Fruit fly (Drosophila melanogaster) whole organism, embryonic: ENCODE data around the gene bab2.

Experiments used
- C15 ChIP-seq: fragments of 200-800 bp; sonication (Bioruptor generic); IDR thresholded peaks from 3 replicates; pipeline ENCODE4 v1.3.6; 2022; ENCODE audit warnings: missing biosample characterization, missing genetic modification characterization
- CG11560 ChIP-seq: fragments of 200-800 bp; sonication (Bioruptor generic); IDR thresholded peaks from 3 replicates; pipeline ENCODE4 v1.3.6; 2022; ENCODE audit warnings: missing biosample characterization, missing genetic modification characterization
- CG11723 ChIP-seq: fragments of 200-800 bp; sonication (Bioruptor generic); optimal IDR thresholded peaks from 2 replicates; lab custom pipeline; 2017; ENCODE audit warnings: missing biosample characterization, mild to moderate bottlenecking, missing genetic modification characterization
- CG13287 ChIP-seq: fragments of 200-800 bp; sonication (Bioruptor generic); IDR thresholded peaks from 2 replicates; pipeline ENCODE4 v1.3.6; 2022; ENCODE audit warnings: missing biosample characterization, missing genetic modification characterization; ENCODE audit not compliant: partially characterized antibody
- CG14441 ChIP-seq: fragments of 200-800 bp; sonication (Bioruptor generic); IDR thresholded peaks from 2 replicates; pipeline ENCODE4 v1.3.6; 2022; ENCODE audit warnings: missing biosample characterization, missing genetic modification characterization
- CG14965 ChIP-seq: fragments of 200-800 bp; sonication (Bioruptor generic); optimal IDR thresholded peaks from 2 replicates; lab custom pipeline; 2016; ENCODE audit warnings: missing biosample characterization, missing genetic modification characterization, borderline replicate concordance
- CG15601 ChIP-seq: fragments of 200-800 bp; sonication (Bioruptor generic); optimal IDR thresholded peaks from 3 replicates; lab custom pipeline; 2019; ENCODE audit warnings: missing biosample characterization, mild to moderate bottlenecking, missing genetic modification characterization, moderate library complexity
- CG17912 ChIP-seq: fragments of 200-800 bp; sonication (Bioruptor generic); optimal IDR thresholded peaks from 2 replicates; lab custom pipeline; 2018; ENCODE audit warnings: missing biosample characterization, mild to moderate bottlenecking, missing genetic modification characterization
- CG3065 ChIP-seq: fragments of 200-800 bp; sonication (Bioruptor generic); optimal IDR thresholded peaks from 2 replicates; lab custom pipeline; 2016; ENCODE audit warnings: missing biosample characterization, missing genetic modification characterization
- CG32772 ChIP-seq: fragments of 200-800 bp; sonication (Bioruptor generic); IDR thresholded peaks from 2 replicates; pipeline ENCODE4 v1.3.6; 2022; ENCODE audit warnings: missing biosample characterization, missing genetic modification characterization
- CG33213 ChIP-seq: fragments of 200-800 bp; sonication (Bioruptor generic); optimal IDR thresholded peaks from 3 replicates; lab custom pipeline; 2016; ENCODE audit warnings: missing biosample characterization, missing genetic modification characterization
- CG34376 ChIP-seq: fragments of 200-800 bp; sonication (Bioruptor generic); optimal IDR thresholded peaks from 2 replicates; lab custom pipeline; 2018; ENCODE audit warnings: missing biosample characterization, mild to moderate bottlenecking, missing genetic modification characterization
- CG4360 ChIP-seq: fragments of 200-800 bp; sonication (Bioruptor generic); IDR thresholded peaks from 2 replicates; pipeline ENCODE4 v1.3.6; 2022; ENCODE audit warnings: missing biosample characterization, missing genetic modification characterization
- CG43689 ChIP-seq: fragments of 200-800 bp; sonication (Bioruptor generic); IDR thresholded peaks from 2 replicates; pipeline ENCODE4 v1.3.6; 2022; ENCODE audit warnings: missing biosample characterization, missing genetic modification characterization
- CG4730 ChIP-seq: fragments of 200-800 bp; sonication (Bioruptor generic); IDR thresholded peaks from 2 replicates; pipeline ENCODE4 v1.3.6; 2022; ENCODE audit warnings: missing biosample characterization, missing genetic modification characterization
- CG6791 ChIP-seq: fragments of 200-800 bp; sonication (Bioruptor generic); IDR thresholded peaks from 3 replicates; pipeline ENCODE4 v1.3.6; 2022; ENCODE audit warnings: missing biosample characterization, missing genetic modification characterization; ENCODE audit not compliant: partially characterized antibody
- CG6854 ChIP-seq: fragments of 200-800 bp; sonication (Bioruptor generic); optimal IDR thresholded peaks from 3 replicates; lab custom pipeline; 2017; ENCODE audit warnings: missing biosample characterization, mild to moderate bottlenecking, missing genetic modification characterization
- CG7786 ChIP-seq: fragments of 200-800 bp; sonication (Bioruptor generic); optimal IDR thresholded peaks from 2 replicates; lab custom pipeline; 2016; ENCODE audit warnings: missing biosample characterization, missing genetic modification characterization
- CG9932 ChIP-seq: fragments of 200-800 bp; sonication (Bioruptor generic); IDR thresholded peaks from 2 replicates; pipeline ENCODE4 v1.3.6; 2022; ENCODE audit warnings: missing biosample characterization, missing genetic modification characterization
- Deaf1 ChIP-seq: fragments of 200-800 bp; optimal IDR thresholded peaks from 3 replicates; lab custom pipeline; 2019; ENCODE audit warnings: missing biosample characterization, mild to moderate bottlenecking, missing genetic modification characterization, moderate library complexity
- Dip2 ChIP-seq: fragments of 200-800 bp; sonication (Bioruptor generic); IDR thresholded peaks from 2 replicates; pipeline ENCODE4 v1.3.6; 2022; ENCODE audit warnings: missing biosample characterization, missing genetic modification characterization
- Dp ChIP-seq: fragments of 200-800 bp; sonication (Bioruptor generic); optimal IDR thresholded peaks from 2 replicates; lab custom pipeline; 2018; ENCODE audit warnings: missing biosample characterization, mild to moderate bottlenecking, missing genetic modification characterization, moderate library complexity
- Eip74EF ChIP-seq, 2 experiments: fragments of 200-800 bp in 1 of 2; fragments of >200 bp in 1 of 2; sonication (Bioruptor generic) in 1 of 2; optimal IDR thresholded peaks; 2 replicates each; lab custom pipeline; 2017 to 2019; ENCODE audit warnings: missing biosample characterization in 2 of 2, missing genetic modification characterization in 2 of 2, mild to moderate bottlenecking in 1 of 2, moderate library complexity in 1 of 2
- Ets65A ChIP-seq: fragments of 200-800 bp; sonication (Bioruptor generic); peaks from one replicate; lab custom pipeline; 2016; ENCODE audit warnings: missing biosample characterization, missing genetic modification characterization
- H2.0 ChIP-seq: fragments of 200-800 bp; sonication (Bioruptor generic); IDR thresholded peaks from 2 replicates; pipeline ENCODE4 v1.3.6; 2022; ENCODE audit warnings: missing biosample characterization, missing genetic modification characterization
- HLH4C ChIP-seq: fragments of 200-800 bp; sonication (Bioruptor generic); IDR thresholded peaks from 3 replicates; pipeline ENCODE4 v1.3.6; 2022; ENCODE audit warnings: missing biosample characterization, missing genetic modification characterization; ENCODE audit not compliant: partially characterized antibody
- Hsf ChIP-seq: fragments of 200-800 bp; sonication (Bioruptor generic); optimal IDR thresholded peaks from 3 replicates; lab custom pipeline; 2016; ENCODE audit warnings: missing biosample characterization, missing genetic modification characterization
- Mrtf ChIP-seq: fragments of 200-800 bp; sonication (Bioruptor generic); IDR thresholded peaks from 3 replicates; pipeline ENCODE4 v1.3.6; 2022; ENCODE audit warnings: missing biosample characterization, missing genetic modification characterization
- NC2β ChIP-seq: fragments of 200-800 bp; sonication (Bioruptor generic); optimal IDR thresholded peaks from 2 replicates; lab custom pipeline; 2016; ENCODE audit warnings: missing biosample characterization, missing genetic modification characterization
- NK7.1 ChIP-seq: fragments of 200-800 bp; sonication (Bioruptor generic); optimal IDR thresholded peaks from 3 replicates; lab custom pipeline; 2016; ENCODE audit warnings: missing biosample characterization, missing genetic modification characterization
- Sox100B ChIP-seq: fragments of 200-800 bp; sonication (Bioruptor generic); optimal IDR thresholded peaks from 3 replicates; lab custom pipeline; 2018; ENCODE audit warnings: missing biosample characterization, mild to moderate bottlenecking, missing genetic modification characterization
- bbx ChIP-seq: fragments of 200-800 bp; sonication (Bioruptor generic); IDR thresholded peaks from 2 replicates; pipeline ENCODE4 v1.3.6; 2022; ENCODE audit warnings: missing biosample characterization, missing genetic modification characterization; ENCODE audit not compliant: partially characterized antibody
- caup ChIP-seq: fragments of 200-800 bp; sonication (Bioruptor generic); optimal IDR thresholded peaks from 3 replicates; lab custom pipeline; 2017; ENCODE audit warnings: missing biosample characterization, mild to moderate bottlenecking, missing genetic modification characterization, moderate library complexity; ENCODE audit not compliant: severe bottlenecking
- cg ChIP-seq: fragments of 200-800 bp; sonication (Bioruptor generic); optimal IDR thresholded peaks from 3 replicates; lab custom pipeline; 2019; ENCODE audit warnings: missing biosample characterization, mild to moderate bottlenecking, missing genetic modification characterization, moderate library complexity
- ems ChIP-seq: fragments of 200-800 bp; sonication (Bioruptor generic); optimal IDR thresholded peaks from 3 replicates; lab custom pipeline; 2016; ENCODE audit warnings: missing biosample characterization, missing genetic modification characterization
- eyg ChIP-seq: fragments of 200-800 bp; sonication (Bioruptor generic); optimal IDR thresholded peaks from 3 replicates; lab custom pipeline; 2016; ENCODE audit warnings: missing biosample characterization, missing genetic modification characterization
- fd3F ChIP-seq: fragments of 200-800 bp; sonication (Bioruptor generic); optimal IDR thresholded peaks from 2 replicates; lab custom pipeline; 2018; ENCODE audit warnings: missing biosample characterization, mild to moderate bottlenecking, missing genetic modification characterization, moderate library complexity
- grau ChIP-seq: fragments of 200-800 bp; optimal IDR thresholded peaks from 3 replicates; lab custom pipeline; 2019; ENCODE audit warnings: missing biosample characterization, mild to moderate bottlenecking, missing genetic modification characterization, moderate library complexity
- gro ChIP-seq: fragments of 200-800 bp; sonication (Bioruptor generic); optimal IDR thresholded peaks from 2 replicates; lab custom pipeline; 2016; ENCODE audit warnings: missing biosample characterization, missing genetic modification characterization
- gsb-n ChIP-seq: fragments of 200-800 bp; sonication (Bioruptor generic); optimal IDR thresholded peaks from 3 replicates; lab custom pipeline; 2018; ENCODE audit warnings: missing biosample characterization, mild to moderate bottlenecking, missing genetic modification characterization
- lbe ChIP-seq: fragments of 200-800 bp; sonication (Bioruptor generic); optimal IDR thresholded peaks from 2 replicates; lab custom pipeline; 2016; ENCODE audit warnings: missing biosample characterization, mild to moderate bottlenecking, missing genetic modification characterization
- nom ChIP-seq: fragments of 200-800 bp; sonication (Bioruptor generic); optimal IDR thresholded peaks from 2 replicates; lab custom pipeline; 2017; ENCODE audit warnings: missing biosample characterization, missing genetic modification characterization, mild to moderate bottlenecking, moderate library complexity, missing genetic modification reagents
- odd ChIP-seq: fragments of 200-800 bp; sonication (Bioruptor generic); optimal IDR thresholded peaks from 2 replicates; lab custom pipeline; 2017; ENCODE audit warnings: missing biosample characterization, mild to moderate bottlenecking, missing genetic modification characterization
- prd ChIP-seq, 3 experiments: fragments of >200 bp in 2 of 3; fragments of 200-800 bp in 1 of 3; sonication (Bioruptor generic) in 1 of 3; optimal IDR thresholded peaks in 2 of 3; IDR thresholded peaks in 1 of 3; 2 replicates in 2 of 3; 3 replicates in 1 of 3; pipeline versions ENCODE4 v1.3.6 to Lab custom; 2017 to 2022; ENCODE audit warnings: missing biosample characterization in 1 of 3, missing genetic modification characterization in 1 of 3
- pros ChIP-seq: fragments of 200-800 bp; sonication (Bioruptor generic); optimal IDR thresholded peaks from 3 replicates; lab custom pipeline; 2019; ENCODE audit warnings: missing biosample characterization, mild to moderate bottlenecking, missing genetic modification characterization, moderate library complexity
- psq ChIP-seq: fragments of 200-800 bp; sonication (Bioruptor generic); optimal IDR thresholded peaks from 2 replicates; lab custom pipeline; 2017; ENCODE audit warnings: missing biosample characterization, missing genetic modification characterization
- sd ChIP-seq: fragments of 200-800 bp; sonication (Bioruptor generic); optimal IDR thresholded peaks from 3 replicates; lab custom pipeline; 2018; ENCODE audit warnings: missing biosample characterization, mild to moderate bottlenecking, missing genetic modification characterization, moderate library complexity
- sim ChIP-seq: fragments of 200-800 bp; sonication (Bioruptor generic); IDR thresholded peaks from 2 replicates; pipeline ENCODE4 v1.3.6; 2022; ENCODE audit warnings: missing biosample characterization, missing genetic modification characterization
- toy ChIP-seq: fragments of 200-800 bp; sonication (Bioruptor generic); IDR thresholded peaks from 2 replicates; pipeline ENCODE4 v1.3.6; 2022; ENCODE audit warnings: missing biosample characterization, missing genetic modification characterization
- vfl ChIP-seq: fragments of 200-800 bp; sonication (Bioruptor generic); optimal IDR thresholded peaks from 2 replicates; lab custom pipeline; 2016; ENCODE audit warnings: missing biosample characterization, missing genetic modification characterization

The bab2 gene

DNA sequence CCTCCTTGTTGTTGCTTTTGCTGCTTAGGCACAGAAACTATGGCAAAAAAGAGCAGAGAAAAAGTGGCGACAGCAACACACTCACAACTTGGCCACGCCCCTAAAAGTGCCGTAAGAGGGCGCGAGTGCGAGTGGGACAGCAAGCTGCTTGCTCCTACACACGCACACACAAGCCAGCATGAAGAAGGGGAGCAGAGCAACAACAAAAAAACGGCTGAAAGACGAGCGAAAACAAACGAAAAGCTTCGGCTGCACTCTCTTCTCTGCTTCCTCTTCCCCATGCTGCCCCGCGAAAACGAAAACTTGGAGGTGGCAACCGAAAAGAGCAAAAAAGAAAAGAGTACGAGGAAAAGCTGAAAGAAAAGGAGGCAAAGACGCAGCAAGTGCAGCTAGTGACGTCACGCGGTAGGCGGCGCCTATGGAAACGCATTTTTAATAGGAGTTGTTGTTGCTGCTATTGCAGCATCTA is 1.1 kb upstream of the bab2 start (continued):
- TF ChIP-seq gsb-n (tag; lab: Kevin White, UChicago) (no peak), caup (GFP tag; lab: Kevin White, UChicago) (no peak), pros (GFP tag; lab: Kevin White, UChicago) (peak; percentile 39), CG33213 (no peak), toy (GFP tag; lab: Robert Waterston, UW) (no peak), ems (GFP tag; lab: Kevin White, UChicago) (no peak), odd (no peak), eyg (no peak), CG17912 (GFP tag; lab: Kevin White, UChicago) (no peak), HLH4C (GFP tag; lab: Robert Waterston, UW) (no peak), NC2β (GFP tag; lab: Kevin White, UChicago) (no peak), Sox100B (GFP tag; lab: Kevin White, UChicago) (no peak), CG34376 (GFP tag; lab: Kevin White, UChicago) (no peak), C15 (no peak), CG14441 (GFP tag; lab: Robert Waterston, UW) (no peak), CG3065 (GFP tag; lab: Kevin White, UChicago) (peak; percentile 86), Deaf1 (tag; lab: Kevin White, UChicago) (peak; percentile 97), fd3F (GFP tag; lab: Kevin White, UChicago) (no peak), Ets65A (GFP tag; lab: Kevin White, UChicago) (no peak), CG14965 (GFP tag; lab: Kevin White, UChicago) (no peak), psq (GFP tag; lab: Kevin White, UChicago) (peak; percentile 20), bbx (no peak), lbe (GFP tag; lab: Kevin White, UChicago) (no peak), CG15601 (tag; lab: Kevin White, UChicago) (no peak), Eip74EF (GFP tag; optimal IDR thresholded peaks at IDR 0.05; lab: Kevin White, UChicago) (no peak), sd (tag; lab: Kevin White, UChicago) (no peak), CG13287 (GFP tag; lab: Robert Waterston, UW) (peak; percentile 47; the same call in 1 of the 2 replicates), grau (tag; lab: Kevin White, UChicago) (no peak), CG6791 (GFP tag; lab: Robert Waterston, UW) (0 out of 3 replicates have a peak, but pooled peaks have one; percentile 31), Dip2 (GFP tag; lab: Robert Waterston, UW) (no peak), CG11560 (no peak), Mrtf (GFP tag; lab: Robert Waterston, UW) (no peak), H2.0 (GFP tag; lab: Robert Waterston, UW) (no peak), CG6854 (no peak), nom (GFP tag; lab: Kevin White, UChicago) (peak; percentile 62), NK7.1 (GFP tag; lab: Kevin White, UChicago) (no peak), vfl (GFP tag; lab: Kevin White, UChicago) (no peak), CG7786 (GFP tag; lab: Kevin White, UChicago) (no peak), CG11723 (GFP tag; lab: Kevin White, UChicago) (no peak), CG32772 (GFP tag; lab: Robert Waterston, UW) (no peak), CG4360 (GFP tag; lab: Robert Waterston, UW) (peak; percentile 86), sim (GFP tag; lab: Robert Waterston, UW) (no peak), CG4730 (GFP tag; lab: Robert Waterston, UW) (no peak), Hsf (GFP tag; lab: Kevin White, UChicago) (no peak), cg (GFP tag; lab: Kevin White, UChicago) (peak; percentile 88), prd (optimal IDR thresholded peaks at IDR 0.05; lab: Kevin White, UChicago) (no peak), prd (GFP tag; IDR thresholded peaks at IDR 0.05; lab: Robert Waterston, UW) (no peak), CG43689 (GFP tag; lab: Robert Waterston, UW) (no peak), Dp (no peak), CG9932 (GFP tag; lab: Robert Waterston, UW) (no peak), gro (GFP tag; lab: Kevin White, UChicago) (no peak)
